Worm (Caenorhabditis elegans) whole organism, early embryonic: ENCODE measurements around the gene egl-23.

Experiments
- ama-1 ChIP-seq: fragments of 150-350 bp; optimal IDR thresholded peaks from 2 replicates; lab custom pipeline; 2014
- ets-7 ChIP-seq: sonication (generic microtip); optimal IDR thresholded peaks from 2 replicates; lab custom pipeline; 2016; ENCODE audit warnings: missing genotype, missing genetic modification characterization, missing compliant biosample characterization
- tbx-11 ChIP-seq: fragments of 200-800 bp; sonication (Bioruptor generic); IDR thresholded peaks from 2 replicates; pipeline ENCODE4 v1.3.6; 2022; ENCODE audit warnings: missing genetic modification characterization, missing compliant biosample characterization
- tbx-37 ChIP-seq: fragments of 200-800 bp; sonication (Bioruptor generic); conservative IDR thresholded peaks from 2 replicates; pipeline ENCODE4 v1.3.6; 2022; ENCODE audit warnings: missing genetic modification reagents, missing genetic modification characterization, missing compliant biosample characterization

- TF ChIP-seq tbx-37 (GFP tag; lab: Robert Waterston, UW) (no peak), tbx-11 (GFP tag; lab: Robert Waterston, UW) (no peak), ama-1 (lab: Kevin White, UChicago) (no peak), ets-7 (no peak)
Observed at ce11 chrIV:14015844-14016243, 27.0 kb downstream of the egl-23 start, which contains the start of gene srw-63.
